Fruit fly (Drosophila melanogaster) whole organism, embryonic: ENCODE data around the gene Jhbp13.
A peak's percentile ranks its signal among the peaks of the same experiment; 100 is the strongest.

Experiments
- Awh ChIP-seq: fragments of 200-800 bp; sonication (Bioruptor generic); IDR thresholded peaks from 2 replicates; pipeline ENCODE4, ENCODE4 v1.3.6; 2022; ENCODE audit warnings: missing biosample characterization, missing genetic modification characterization
- CG10267 ChIP-seq: fragments of 200-800 bp; sonication (Bioruptor generic); optimal IDR thresholded peaks from 2 replicates; lab custom pipeline; 2018; ENCODE audit warnings: missing biosample characterization, mild to moderate bottlenecking, missing genetic modification characterization, moderate library complexity
- CG10654 ChIP-seq: fragments of 200-800 bp; sonication (Bioruptor generic); optimal IDR thresholded peaks from 2 replicates; lab custom pipeline; 2016; ENCODE audit warnings: missing biosample characterization, missing genetic modification characterization
- CG14667 ChIP-seq: fragments of 200-800 bp; sonication (Bioruptor generic); IDR thresholded peaks from 2 replicates; pipeline ENCODE4 v1.3.6; 2022; ENCODE audit warnings: missing biosample characterization, missing genetic modification characterization
- CG15073 ChIP-seq: fragments of 200-800 bp; sonication (Bioruptor generic); optimal IDR thresholded peaks from 2 replicates; lab custom pipeline; 2016; ENCODE audit warnings: missing biosample characterization, missing genetic modification characterization
- CG1529 ChIP-seq: fragments of 200-800 bp; sonication (Bioruptor generic); optimal IDR thresholded peaks from 3 replicates; lab custom pipeline; 2018; ENCODE audit warnings: missing biosample characterization, missing genetic modification characterization
- CG16779 ChIP-seq: fragments of 200-800 bp; sonication (Bioruptor generic); IDR thresholded peaks from 2 replicates; pipeline ENCODE4 v1.3.6; 2022; ENCODE audit warnings: missing biosample characterization, missing genetic modification characterization
- CG17361 ChIP-seq: fragments of 200-800 bp; sonication (Bioruptor generic); IDR thresholded peaks from 3 replicates; pipeline ENCODE4 v1.3.6; 2022; ENCODE audit warnings: missing biosample characterization, missing genetic modification characterization
- CG18262 ChIP-seq: fragments of 200-800 bp; optimal IDR thresholded peaks from 3 replicates; lab custom pipeline; 2019; ENCODE audit warnings: missing biosample characterization, mild to moderate bottlenecking, missing genetic modification characterization, moderate library complexity
- CG2202 ChIP-seq: fragments of 200-800 bp; sonication (Bioruptor generic); optimal IDR thresholded peaks from 2 replicates; lab custom pipeline; 2018; ENCODE audit warnings: missing biosample characterization, mild to moderate bottlenecking, missing genetic modification characterization
- CG2712 ChIP-seq: fragments of 200-800 bp; optimal IDR thresholded peaks from 3 replicates; lab custom pipeline; 2019; ENCODE audit warnings: missing biosample characterization, mild to moderate bottlenecking, missing genetic modification characterization, moderate library complexity
- CG30403 ChIP-seq: fragments of 200-800 bp; sonication (Bioruptor generic); optimal IDR thresholded peaks from 3 replicates; lab custom pipeline; 2016; ENCODE audit warnings: missing biosample characterization, missing genetic modification characterization
- CG31365 ChIP-seq: fragments of 200-800 bp; sonication (Bioruptor generic); optimal IDR thresholded peaks from 2 replicates; lab custom pipeline; 2018; ENCODE audit warnings: missing biosample characterization, mild to moderate bottlenecking, missing genetic modification characterization
- CG34376 ChIP-seq: fragments of 200-800 bp; sonication (Bioruptor generic); optimal IDR thresholded peaks from 2 replicates; lab custom pipeline; 2018; ENCODE audit warnings: missing biosample characterization, mild to moderate bottlenecking, missing genetic modification characterization
- CG43689 ChIP-seq: fragments of 200-800 bp; sonication (Bioruptor generic); IDR thresholded peaks from 2 replicates; pipeline ENCODE4 v1.3.6; 2022; ENCODE audit warnings: missing biosample characterization, missing genetic modification characterization
- CG4730 ChIP-seq: fragments of 200-800 bp; sonication (Bioruptor generic); IDR thresholded peaks from 2 replicates; pipeline ENCODE4 v1.3.6; 2022; ENCODE audit warnings: missing biosample characterization, missing genetic modification characterization
- CG5180 ChIP-seq: fragments of 200-800 bp; sonication (Bioruptor generic); optimal IDR thresholded peaks from 3 replicates; lab custom pipeline; 2017; ENCODE audit warnings: missing biosample characterization, missing genetic modification characterization, mild to moderate bottlenecking, moderate library complexity, missing genetic modification reagents
- CG5245 ChIP-seq: fragments of 200-800 bp; sonication (Bioruptor generic); optimal IDR thresholded peaks from 3 replicates; lab custom pipeline; 2016; ENCODE audit warnings: missing biosample characterization, missing genetic modification characterization
- CG6791 ChIP-seq: fragments of 200-800 bp; sonication (Bioruptor generic); IDR thresholded peaks from 3 replicates; pipeline ENCODE4 v1.3.6; 2022; ENCODE audit warnings: missing biosample characterization, missing genetic modification characterization; ENCODE audit not compliant: partially characterized antibody
- CG8089 ChIP-seq: fragments of 200-800 bp; sonication (Bioruptor generic); optimal IDR thresholded peaks from 3 replicates; lab custom pipeline; 2016; ENCODE audit warnings: missing biosample characterization, missing genetic modification characterization
- CG8290 ChIP-seq, 3 experiments: fragments of 200-800 bp; sonication (Bioruptor generic); optimal IDR thresholded peaks; 2 replicates each; lab custom pipeline; 2016 to 2019; ENCODE audit warnings: missing biosample characterization in 3 of 3, missing genetic modification characterization in 3 of 3, mild to moderate bottlenecking in 2 of 3, moderate library complexity in 1 of 3
- CG9437 ChIP-seq: fragments of 200-800 bp; sonication (Bioruptor generic); optimal IDR thresholded peaks from 2 replicates; lab custom pipeline; 2018; ENCODE audit warnings: missing biosample characterization, mild to moderate bottlenecking, missing genetic modification characterization
- CHES-1-like ChIP-seq: fragments of 200-800 bp; sonication (Bioruptor generic); optimal IDR thresholded peaks from 2 replicates; lab custom pipeline; 2016; ENCODE audit warnings: missing biosample characterization, missing genetic modification characterization
- Dref ChIP-seq: fragments of 200-800 bp; sonication (Bioruptor generic); IDR thresholded peaks from 2 replicates; pipeline ENCODE4 v1.3.6; 2022; ENCODE audit warnings: missing biosample characterization, missing genetic modification characterization
- Drgx ChIP-seq: fragments of 200-800 bp; sonication (Bioruptor generic); IDR thresholded peaks from 2 replicates; pipeline ENCODE4 v1.3.6; 2022; ENCODE audit warnings: missing biosample characterization, missing genetic modification characterization
- Eip74EF ChIP-seq, 2 experiments: fragments of 200-800 bp in 1 of 2; fragments of >200 bp in 1 of 2; sonication (Bioruptor generic) in 1 of 2; optimal IDR thresholded peaks; 2 replicates each; lab custom pipeline; 2017 to 2019; ENCODE audit warnings: missing biosample characterization in 2 of 2, missing genetic modification characterization in 2 of 2, mild to moderate bottlenecking in 1 of 2, moderate library complexity in 1 of 2
- Ets65A ChIP-seq: fragments of 200-800 bp; sonication (Bioruptor generic); peaks from one replicate; lab custom pipeline; 2016; ENCODE audit warnings: missing biosample characterization, missing genetic modification characterization
- Fer1 ChIP-seq: fragments of 200-800 bp; sonication (Bioruptor generic); optimal IDR thresholded peaks from 2 replicates; lab custom pipeline; 2017; ENCODE audit warnings: missing biosample characterization, mild to moderate bottlenecking, missing genetic modification characterization
- Hr3 ChIP-seq: fragments of 200-800 bp; sonication (Bioruptor generic); optimal IDR thresholded peaks from 3 replicates; lab custom pipeline; 2016; ENCODE audit warnings: missing biosample characterization, missing genetic modification characterization
- Mad ChIP-seq: fragments of 200-800 bp; sonication (Bioruptor generic); optimal IDR thresholded peaks from 2 replicates; lab custom pipeline; 2016; ENCODE audit warnings: missing biosample characterization, missing genetic modification characterization
- TFAM ChIP-seq: fragments of 200-800 bp; sonication (Bioruptor generic); optimal IDR thresholded peaks from 2 replicates; lab custom pipeline; 2017; ENCODE audit warnings: missing biosample characterization, missing genetic modification characterization, inconsistent platforms
- YL-1 ChIP-seq: fragments of 200-800 bp; sonication (Bioruptor generic); optimal IDR thresholded peaks from 3 replicates; lab custom pipeline; 2017; ENCODE audit warnings: missing biosample characterization, mild to moderate bottlenecking, missing genetic modification characterization
- cad ChIP-seq: fragments of >200 bp; optimal IDR thresholded peaks from 2 replicates; lab custom pipeline; 2017; ENCODE audit warnings: missing biosample characterization, missing genetic modification characterization
- cwo ChIP-seq: fragments of 200-800 bp; sonication (Bioruptor generic); optimal IDR thresholded peaks from 3 replicates; lab custom pipeline; 2017; ENCODE audit warnings: missing biosample characterization, missing genetic modification characterization, mild to moderate bottlenecking, moderate library complexity, missing genetic modification reagents
- dimm ChIP-seq: fragments of 200-800 bp; sonication (Bioruptor generic); IDR thresholded peaks from 2 replicates; pipeline ENCODE4 v1.3.6; 2022; ENCODE audit warnings: missing biosample characterization, missing genetic modification characterization
- eve ChIP-seq, 2 experiments: fragments of >200 bp; optimal IDR thresholded peaks; 2 replicates each; lab custom pipeline; 2017; ENCODE audit warnings: missing biosample characterization in 2 of 2, missing genetic modification characterization in 2 of 2
- eyg ChIP-seq: fragments of 200-800 bp; sonication (Bioruptor generic); optimal IDR thresholded peaks from 3 replicates; lab custom pipeline; 2016; ENCODE audit warnings: missing biosample characterization, missing genetic modification characterization
- gro ChIP-seq: fragments of 200-800 bp; sonication (Bioruptor generic); optimal IDR thresholded peaks from 2 replicates; lab custom pipeline; 2016; ENCODE audit warnings: missing biosample characterization, missing genetic modification characterization
- hkb ChIP-seq, 2 experiments: fragments of 200-800 bp in 1 of 2; fragments of >200 bp in 1 of 2; sonication (Bioruptor generic) in 1 of 2; IDR thresholded peaks in 1 of 2; optimal IDR thresholded peaks in 1 of 2; 2 replicates each; pipeline versions ENCODE4 v1.3.6 to Lab custom; 2017 to 2022; ENCODE audit warnings: missing biosample characterization in 1 of 2, missing genetic modification characterization in 1 of 2
- inv ChIP-seq: fragments of 200-800 bp; sonication (Bioruptor generic); IDR thresholded peaks from 2 replicates; pipeline ENCODE4 v1.3.6; 2022; ENCODE audit warnings: missing biosample characterization, missing genetic modification characterization; ENCODE audit not compliant: partially characterized antibody
- jing ChIP-seq: fragments of 200-800 bp; sonication (Bioruptor generic); optimal IDR thresholded peaks from 2 replicates; lab custom pipeline; 2018; ENCODE audit warnings: missing biosample characterization, mild to moderate bottlenecking, missing genetic modification characterization
- lilli ChIP-seq: fragments of 200-800 bp; sonication (Bioruptor generic); optimal IDR thresholded peaks from 3 replicates; lab custom pipeline; 2016; ENCODE audit warnings: missing biosample characterization, missing genetic modification characterization
- mirr ChIP-seq: fragments of 200-800 bp; sonication (Bioruptor generic); optimal IDR thresholded peaks from 3 replicates; lab custom pipeline; 2018; ENCODE audit warnings: missing biosample characterization, mild to moderate bottlenecking, missing genetic modification characterization
- p53 ChIP-seq: fragments of 200-800 bp; sonication (Bioruptor generic); optimal IDR thresholded peaks from 2 replicates; lab custom pipeline; 2016; ENCODE audit warnings: missing biosample characterization, missing genetic modification characterization
- pros ChIP-seq: fragments of 200-800 bp; sonication (Bioruptor generic); optimal IDR thresholded peaks from 3 replicates; lab custom pipeline; 2019; ENCODE audit warnings: missing biosample characterization, mild to moderate bottlenecking, missing genetic modification characterization, moderate library complexity
- run ChIP-seq: fragments of 200-800 bp; sonication (Bioruptor generic); optimal IDR thresholded peaks from 3 replicates; lab custom pipeline; 2018; ENCODE audit warnings: missing biosample characterization, mild to moderate bottlenecking, missing genetic modification characterization
- sna ChIP-seq: fragments of 200-800 bp; sonication (Bioruptor generic); IDR thresholded peaks from 2 replicates; pipeline ENCODE4 v1.3.6; 2022; ENCODE audit warnings: missing biosample characterization, missing genetic modification characterization; ENCODE audit not compliant: partially characterized antibody
- tll ChIP-seq, 2 experiments: fragments of 200-800 bp in 1 of 2; fragments of >200 bp in 1 of 2; sonication (Bioruptor generic) in 1 of 2; optimal IDR thresholded peaks; 2 replicates each; lab custom pipeline; 2017 to 2019; ENCODE audit warnings: missing biosample characterization in 2 of 2, missing genetic modification characterization in 2 of 2, mild to moderate bottlenecking in 1 of 2, moderate library complexity in 1 of 2
- wdn ChIP-seq: fragments of 200-800 bp; sonication (Bioruptor generic); IDR thresholded peaks from 2 replicates; pipeline ENCODE4 v1.3.6; 2022; ENCODE audit warnings: missing biosample characterization, missing genetic modification characterization
- yki ChIP-seq: fragments of >200 bp; optimal IDR thresholded peaks from 3 replicates; lab custom pipeline; 2018

Gene Jhbp13

DNA sequence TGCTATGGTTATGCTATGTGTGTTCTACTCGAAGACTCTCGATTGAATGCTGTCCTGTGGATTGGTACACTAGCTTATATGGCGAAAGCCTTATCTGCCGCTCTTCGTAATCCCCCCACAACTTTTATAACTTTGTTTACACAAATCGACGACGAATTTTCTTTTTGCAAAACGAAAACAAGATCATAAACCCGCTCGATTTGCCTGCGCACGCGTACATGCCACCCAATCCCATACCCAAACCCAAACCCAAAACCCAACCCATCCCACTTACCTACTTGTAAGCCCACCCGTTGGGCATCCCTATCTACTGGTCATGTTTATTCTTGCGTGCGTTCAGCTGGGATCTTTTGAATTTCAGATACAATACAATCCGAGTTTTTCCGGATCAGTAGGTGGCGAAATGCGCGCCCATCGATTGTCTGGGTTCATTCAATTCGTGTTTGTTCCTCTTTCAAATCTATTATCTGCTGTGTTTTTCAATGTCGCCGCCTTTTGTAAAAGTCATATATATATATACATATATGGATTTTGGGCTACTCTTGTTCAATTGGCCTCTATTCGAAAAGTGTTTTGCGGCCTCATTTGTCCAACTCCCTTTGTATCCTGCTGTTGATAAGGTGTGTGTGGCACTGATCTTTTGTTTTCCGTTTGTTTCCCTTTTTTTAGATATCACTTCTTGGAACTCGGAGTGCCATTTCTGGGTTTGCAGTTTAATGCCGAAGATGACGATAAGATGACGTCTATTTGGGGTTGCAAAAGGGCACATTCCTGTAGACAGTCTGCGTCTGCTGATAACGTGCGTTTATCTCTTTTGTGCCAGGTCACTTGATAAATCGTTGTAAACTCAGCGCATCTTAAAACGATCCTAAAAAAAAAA is 4.9 kb upstream of the Jhbp13 start, which contains the start of gene Mabi (continued):
- TF ChIP-seq CG43689 (GFP tag; lab: Robert Waterston, UW) (no peak), Drgx (GFP tag; lab: Robert Waterston, UW) (no peak), CG30403 (GFP tag; lab: Kevin White, UChicago) (no peak), eyg (GFP tag; lab: Kevin White, UChicago) (no peak), CG5180 (GFP tag; lab: Kevin White, UChicago) (no peak), wdn (GFP tag; lab: Robert Waterston, UW) (no peak), dimm (GFP tag; lab: Robert Waterston, UW) (no peak), lilli (GFP tag; lab: Kevin White, UChicago) (no peak), CG6791 (GFP tag; lab: Robert Waterston, UW) (no peak), CG17361 (GFP tag; lab: Robert Waterston, UW) (no peak), Eip74EF (GFP tag; optimal IDR thresholded peaks at IDR 0.05; lab: Kevin White, UChicago) (no peak), CG4730 (GFP tag; lab: Robert Waterston, UW) (no peak), cad (GFP tag; lab: Kevin White, UChicago) (peak; percentile 32), CG34376 (GFP tag; lab: Kevin White, UChicago) (no peak), Mad (GFP tag; lab: Kevin White, UChicago) (no peak), CG15073 (GFP tag; lab: Kevin White, UChicago) (no peak), tll (GFP tag; optimal IDR thresholded peaks at IDR 0.05; lab: Kevin White, UChicago) (peak in 1 of 2 experiments; percentile 79), eve (GFP tag; optimal IDR thresholded peaks at IDR 0.05; lab: Kevin White, UChicago) (no peak), Dref (no peak), CHES-1-like (GFP tag; lab: Kevin White, UChicago) (no peak), p53 (peak; percentile 57), hkb (optimal IDR thresholded peaks at IDR 0.05; lab: Kevin White, UChicago) (no peak), hkb (GFP tag; IDR thresholded peaks at IDR 0.05; lab: Robert Waterston, UW) (no peak), CG31365 (tag; lab: Kevin White, UChicago) (no peak), CG18262 (tag; lab: Kevin White, UChicago) (no peak), gro (GFP tag; lab: Kevin White, UChicago) (no peak), YL-1 (GFP tag; lab: Kevin White, UChicago) (no peak), CG14667 (GFP tag; lab: Robert Waterston, UW) (no peak), run (no peak), inv (GFP tag; lab: Robert Waterston, UW) (no peak), Hr3 (no peak), mirr (GFP tag; lab: Kevin White, UChicago) (no peak), Ets65A (GFP tag; lab: Kevin White, UChicago) (peak; percentile 36), yki (lab: Kevin White, UChicago) (no peak), CG8089 (GFP tag; lab: Kevin White, UChicago) (no peak)

DNA sequence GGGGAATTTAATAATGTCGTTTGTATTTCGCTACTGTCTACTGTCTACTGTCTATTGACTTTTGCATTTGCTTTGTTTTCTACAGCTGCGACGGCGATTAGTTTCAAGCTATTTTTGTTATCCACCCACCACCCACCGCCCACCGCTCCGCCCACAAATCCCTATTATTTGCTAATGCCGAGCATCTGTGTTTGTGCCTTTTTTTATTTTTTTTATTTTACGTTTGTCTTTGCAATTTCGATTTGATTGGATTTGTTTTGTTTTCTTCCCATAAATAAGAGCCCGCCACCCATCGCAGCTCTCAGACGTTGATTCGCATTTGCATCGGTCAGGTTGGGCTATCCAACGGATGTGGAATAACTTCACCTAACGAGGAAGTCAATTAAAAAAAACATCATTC is 3.6 kb upstream of the Jhbp13 start, which contains the start of gene Jhbp14:
Gene Jhbp14 (plus strand): TSS at position 301 of the 400 bp plus-strand sequence.
- TF ChIP-seq Drgx (GFP tag; lab: Robert Waterston, UW) (no peak), CG8290 (GFP tag; optimal IDR thresholded peaks at IDR 0.05; lab: Kevin White, UChicago) (no peak), CG8290 (tag; optimal IDR thresholded peaks at IDR 0.05; lab: Kevin White, UChicago) (no peak), CG2712 (tag; lab: Kevin White, UChicago) (no peak), CG16779 (GFP tag; lab: Robert Waterston, UW) (no peak), pros (GFP tag; lab: Kevin White, UChicago) (no peak), CG9437 (GFP tag; lab: Kevin White, UChicago) (no peak), CG10267 (tag; lab: Kevin White, UChicago) (no peak), CG1529 (GFP tag; lab: Kevin White, UChicago) (no peak), sna (GFP tag; lab: Robert Waterston, UW) (no peak), TFAM (GFP tag; lab: Kevin White, UChicago) (no peak), Awh (GFP tag; lab: Robert Waterston, UW) (no peak), Fer1 (GFP tag; lab: Kevin White, UChicago) (no peak), CG2202 (no peak), CG5245 (GFP tag; lab: Kevin White, UChicago) (no peak), cwo (GFP tag; lab: Kevin White, UChicago) (no peak), jing (GFP tag; lab: Kevin White, UChicago) (no peak), CG10654 (GFP tag; lab: Kevin White, UChicago) (no peak)
